Worm (Caenorhabditis elegans) whole organism, L4/young adult: Measurements from ENCODE around the gene ham-1.

Source experiments
- W03F9.2 ChIP-seq: fragments of 150-350 bp; optimal IDR thresholded peaks from 2 replicates; lab custom pipeline; 2014; ENCODE audit warnings: missing biosample characterization, missing genetic modification characterization
- dao-5 ChIP-seq: sonication (generic microtip); optimal IDR thresholded peaks from 2 replicates; lab custom pipeline; 2016; ENCODE audit warnings: missing genotype, missing genetic modification characterization, moderate library complexity, missing compliant biosample characterization
- him-1 ChIP-seq: sonication (generic microtip); optimal IDR thresholded peaks from 2 replicates; lab custom pipeline; 2016; ENCODE audit warnings: missing genotype, missing genetic modification reagents, missing genetic modification characterization, missing compliant biosample characterization

DNA sequence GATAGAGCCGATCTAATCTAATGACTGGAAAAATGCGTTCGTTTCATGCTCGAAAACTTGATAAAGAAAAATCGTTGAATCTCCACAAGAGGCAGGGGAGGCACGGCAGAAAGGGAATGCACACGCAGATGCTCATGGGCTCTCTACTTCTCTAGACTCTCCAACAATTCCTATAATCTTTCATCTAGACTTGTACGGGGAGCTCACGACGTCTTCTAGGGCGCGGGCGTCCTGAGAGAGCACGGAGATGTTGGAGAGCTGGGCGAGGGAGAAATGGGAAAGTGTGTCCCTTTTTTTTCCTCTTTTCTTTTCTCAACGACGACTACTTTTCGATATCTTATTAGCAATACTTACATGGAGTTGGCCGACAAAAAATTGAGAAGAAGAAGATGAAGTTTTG lies 41.2 kb downstream of the ham-1 start:
- TF ChIP-seq dao-5 (no peak), W03F9.2 (tag; lab: Kevin White, UChicago) (no peak), him-1 (no peak)
